Worm (Caenorhabditis elegans) whole organism, L3 larva: ENCODE data around the gene srh-47.
A peak's percentile ranks its signal among the peaks of the same experiment; 100 is the strongest.

Experiments used
- R02D3.7 ChIP-seq: fragments of 150-350 bp; optimal IDR thresholded peaks from 2 replicates; lab custom pipeline; 2014; ENCODE audit warnings: missing biosample characterization, missing genetic modification characterization
- ama-1 ChIP-seq: fragments of 150-350 bp; optimal IDR thresholded peaks from 2 replicates; lab custom pipeline; 2018
- ceh-28 ChIP-seq: fragments of 150-350 bp; optimal IDR thresholded peaks from 2 replicates; lab custom pipeline; 2014; ENCODE audit warnings: missing biosample characterization, missing genetic modification reagents, missing genetic modification characterization
- ceh-82 ChIP-seq: fragments of 150-350 bp; optimal IDR thresholded peaks from 2 replicates; lab custom pipeline; 2014; ENCODE audit warnings: missing biosample characterization, missing genetic modification characterization
- daf-12 ChIP-seq: fragments of 150-350 bp; optimal IDR thresholded peaks from 2 replicates; lab custom pipeline; 2014; ENCODE audit warnings: missing biosample characterization, missing genetic modification reagents, missing genetic modification characterization
- elt-3 ChIP-seq, 3 experiments: fragments of 150-350 bp in 1 of 3; sonication (generic microtip) in 2 of 3; optimal IDR thresholded peaks; 2 replicates in 2 of 3; 4 replicates in 1 of 3; lab custom pipeline; 2014 to 2017; ENCODE audit warnings: missing biosample characterization in 3 of 3, missing genetic modification characterization in 3 of 3
- nhr-23 ChIP-seq: fragments of 150-350 bp; optimal IDR thresholded peaks from 2 replicates; lab custom pipeline; 2014; ENCODE audit warnings: missing biosample characterization, missing genetic modification reagents, missing genetic modification characterization
- nhr-25 ChIP-seq: sonication (generic microtip); optimal IDR thresholded peaks from 2 replicates; lab custom pipeline; 2017; ENCODE audit warnings: missing biosample characterization, missing genetic modification characterization
- nhr-28 ChIP-seq: fragments of 150-350 bp; optimal IDR thresholded peaks from 2 replicates; lab custom pipeline; 2014; ENCODE audit warnings: missing biosample characterization, missing genetic modification characterization
- nhr-76 ChIP-seq: fragments of 150-350 bp; sonication (generic microtip); optimal IDR thresholded peaks from 5 replicates; lab custom pipeline; 2014; ENCODE audit warnings: missing biosample characterization, missing genetic modification characterization
- pqm-1 ChIP-seq: fragments of 150-350 bp; optimal IDR thresholded peaks from 2 replicates; lab custom pipeline; 2017; ENCODE audit warnings: missing biosample characterization, missing genetic modification characterization, inconsistent platforms

DNA sequence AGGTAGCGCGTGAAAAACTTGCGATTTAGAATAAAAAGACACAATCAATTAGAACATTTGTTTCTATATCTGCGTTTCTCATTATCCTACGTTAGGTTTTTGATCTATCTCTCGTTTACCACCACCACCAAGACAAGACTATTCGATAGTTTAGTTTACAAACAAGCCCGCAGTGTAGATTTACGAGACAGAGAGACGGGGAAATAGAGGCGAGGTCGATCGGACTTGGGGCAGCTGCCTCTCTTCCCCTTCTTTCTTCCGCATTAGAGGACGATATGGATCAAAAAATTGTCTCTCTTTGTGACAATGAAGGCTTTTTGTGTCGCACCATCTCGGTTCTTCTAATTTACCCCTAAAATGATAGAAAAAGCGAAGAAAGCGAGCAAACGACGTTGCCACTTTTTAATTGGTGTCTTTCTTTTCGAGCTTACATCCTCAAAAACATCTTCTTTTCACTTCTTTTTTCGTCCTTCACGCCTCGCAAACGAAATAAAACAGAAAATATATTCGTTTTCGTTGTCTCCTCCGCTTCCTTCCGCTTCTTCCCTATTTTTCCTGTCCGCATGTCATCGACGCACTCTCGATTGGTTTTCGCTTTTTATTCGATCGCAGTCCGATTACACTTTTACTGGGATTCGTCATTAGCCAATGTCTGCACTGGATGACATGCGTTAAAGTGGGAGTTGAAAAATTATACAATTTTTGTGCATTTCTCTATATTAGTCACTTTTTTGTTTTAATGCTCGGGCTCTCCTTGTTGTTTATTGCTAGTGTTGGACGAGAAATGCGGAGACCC lies 18.8 kb downstream of the srh-47 start:
- TF ChIP-seq ceh-28 (peak; percentile 49), nhr-28 (tag; lab: Kevin White, UChicago) (no peak), ama-1 (lab: Kevin White, UChicago) (no peak), ceh-82 (tag; lab: Kevin White, UChicago) (no peak), daf-12 (tag; lab: Kevin White, UChicago) (no peak), pqm-1 (tag; lab: Kevin White, UChicago) (no peak), nhr-23 (tag; lab: Kevin White, UChicago) (peak; percentile 33), elt-3 (tag; optimal IDR thresholded peaks at IDR 0.05; lab: Kevin White, UChicago) (no peak), nhr-25 (peak; percentile 45), nhr-76 (tag; lab: Kevin White, UChicago) (no peak), R02D3.7 (tag; lab: Kevin White, UChicago) (peak; percentile 28)
